Fruit fly (Drosophila melanogaster) whole organism, adult: Measurements from ENCODE around the gene ProRS-m.

ENCODE experiments used
- CG11617 ChIP-seq: fragments of 200-800 bp; sonication (Bioruptor generic); optimal IDR thresholded peaks from 2 replicates; lab custom pipeline; 2017; ENCODE audit warnings: mild to moderate bottlenecking, missing biosample characterization, missing genetic modification reagents, missing genetic modification characterization
- CG12768 ChIP-seq: fragments of 200-800 bp; sonication (Bioruptor generic); optimal IDR thresholded peaks from 2 replicates; lab custom pipeline; 2017; ENCODE audit warnings: missing biosample characterization, missing genetic modification characterization, mild to moderate bottlenecking, moderate library complexity, missing genetic modification reagents
- CG14711 ChIP-seq: fragments of 200-800 bp; sonication (Bioruptor generic); optimal IDR thresholded peaks from 2 replicates; lab custom pipeline; 2018; ENCODE audit warnings: missing biosample characterization, mild to moderate bottlenecking, missing genetic modification characterization, moderate library complexity
- CG1620 ChIP-seq: fragments of 200-800 bp; sonication (Bioruptor generic); optimal IDR thresholded peaks from 2 replicates; lab custom pipeline; 2016; ENCODE audit warnings: missing biosample characterization, missing genetic modification characterization
- CG33017 ChIP-seq: fragments of 200-800 bp; sonication (Bioruptor generic); optimal IDR thresholded peaks from 2 replicates; lab custom pipeline; 2018; ENCODE audit warnings: missing biosample characterization, mild to moderate bottlenecking, missing genetic modification characterization, moderate library complexity
- CG5204 ChIP-seq: fragments of 200-800 bp; sonication (Bioruptor generic); optimal IDR thresholded peaks from 2 replicates; lab custom pipeline; 2016; ENCODE audit warnings: missing biosample characterization, missing genetic modification characterization
- CG7045 ChIP-seq: fragments of 200-800 bp; sonication (Bioruptor generic); optimal IDR thresholded peaks from 2 replicates; lab custom pipeline; 2017; ENCODE audit warnings: missing biosample characterization, mild to moderate bottlenecking, missing genetic modification characterization
- CG7101 ChIP-seq: fragments of 200-800 bp; sonication (Bioruptor generic); optimal IDR thresholded peaks from 2 replicates; lab custom pipeline; 2018; ENCODE audit warnings: missing biosample characterization, mild to moderate bottlenecking, missing genetic modification characterization, moderate library complexity
- Clk ChIP-seq: fragments of 200-800 bp; sonication (Bioruptor generic); optimal IDR thresholded peaks from 2 replicates; lab custom pipeline; 2017; ENCODE audit warnings: missing biosample characterization, missing genetic modification characterization
- Crg-1 ChIP-seq: fragments of 200-800 bp; sonication (Bioruptor generic); optimal IDR thresholded peaks from 2 replicates; lab custom pipeline; 2016; ENCODE audit warnings: missing biosample characterization, missing genetic modification characterization
- Hr96 ChIP-seq: fragments of 200-800 bp; sonication (Bioruptor generic); optimal IDR thresholded peaks from 2 replicates; lab custom pipeline; 2016; ENCODE audit warnings: missing biosample characterization, missing genetic modification characterization
- Mnt ChIP-seq: fragments of 200-800 bp; sonication (Bioruptor generic); optimal IDR thresholded peaks from 2 replicates; lab custom pipeline; 2016; ENCODE audit warnings: missing biosample characterization, mild to moderate bottlenecking, missing genetic modification characterization
- bab1 ChIP-seq: fragments of 200-800 bp; sonication (Bioruptor generic); optimal IDR thresholded peaks from 3 replicates; lab custom pipeline; 2019; ENCODE audit warnings: missing biosample characterization, mild to moderate bottlenecking, missing genetic modification characterization, moderate library complexity
- cic ChIP-seq: fragments of 200-800 bp; sonication (Bioruptor generic); optimal IDR thresholded peaks from 2 replicates; lab custom pipeline; 2017; ENCODE audit warnings: missing biosample characterization, mild to moderate bottlenecking, missing genetic modification characterization, moderate library complexity
- cnc ChIP-seq, 2 experiments: fragments of >200 bp; optimal IDR thresholded peaks; 2 replicates each; lab custom pipeline; 2017
- kay ChIP-seq: fragments of 200-800 bp; sonication (Bioruptor generic); peaks from one replicate; lab custom pipeline; 2016; ENCODE audit warnings: missing biosample characterization, missing genetic modification characterization, borderline replicate concordance
- ovo ChIP-seq: fragments of 200-800 bp; sonication (Bioruptor generic); optimal IDR thresholded peaks from 2 replicates; lab custom pipeline; 2016; ENCODE audit warnings: missing biosample characterization, missing genetic modification characterization
- pad ChIP-seq: fragments of 200-800 bp; sonication (Bioruptor generic); optimal IDR thresholded peaks from 3 replicates; lab custom pipeline; 2017; ENCODE audit warnings: missing biosample characterization, missing genetic modification characterization, mild to moderate bottlenecking, moderate library complexity, missing genetic modification reagents
- tj ChIP-seq: fragments of 200-800 bp; sonication (Bioruptor generic); optimal IDR thresholded peaks from 3 replicates; lab custom pipeline; 2017; ENCODE audit warnings: missing biosample characterization, mild to moderate bottlenecking, missing genetic modification characterization, moderate library complexity
- toe ChIP-seq: fragments of 200-800 bp; sonication (Bioruptor generic); optimal IDR thresholded peaks from 2 replicates; lab custom pipeline; 2016; ENCODE audit warnings: missing biosample characterization, missing genetic modification characterization

ProRS-m gene

DNA sequence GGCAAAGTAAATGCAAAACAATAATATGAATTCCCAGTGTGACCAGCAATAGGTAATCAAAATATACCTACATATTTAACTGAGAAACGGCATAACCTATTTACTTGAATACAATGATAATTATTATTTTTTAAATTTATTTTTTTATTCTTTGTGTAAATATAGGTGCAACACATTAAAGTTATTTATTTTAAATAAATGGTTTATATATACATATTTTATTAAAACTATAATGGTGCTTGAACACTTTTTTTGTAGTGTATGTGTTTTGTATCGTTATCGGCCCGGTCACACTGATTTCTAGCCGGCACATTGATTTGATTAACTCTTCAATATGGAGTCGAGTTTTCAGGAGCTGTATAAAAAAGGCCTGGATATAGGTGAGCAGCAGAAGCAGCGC lies at the start of gene ProRS-m, which contains the start of the genes CG42304 and Snup:
ProRS-m (minus strand) TSS at position 51 of the 400 bp plus-strand sequence.
CG42304 (plus strand) TSS at position 289 of the 400 bp plus-strand sequence.
Snup (plus strand) TSS at position 289 of the 400 bp plus-strand sequence.
- TF ChIP-seq CG11617 = no peak
- peak; percentile 60 for TF ChIP-seq CG33017 (tag; lab: Kevin White, UChicago)
- no peak for TF ChIP-seq tj (GFP tag; lab: Kevin White, UChicago)
- peak; percentile 0 for TF ChIP-seq pad
- TF ChIP-seq CG14711 = peak; percentile 81
- no peak for TF ChIP-seq cic
- TF ChIP-seq CG7101 (tag; lab: Kevin White, UChicago) = peak; percentile 76
- TF ChIP-seq Hr96 (GFP tag; lab: Kevin White, UChicago) = no peak
- TF ChIP-seq CG5204 (GFP tag; lab: Kevin White, UChicago) = no peak
- TF ChIP-seq ovo (GFP tag; lab: Kevin White, UChicago) = no peak
- peak; percentile 37 for TF ChIP-seq bab1 (GFP tag; lab: Kevin White, UChicago)
- peak; percentile 55 for TF ChIP-seq CG7045 (GFP tag; lab: Kevin White, UChicago)
- peak; percentile 21 for TF ChIP-seq CG12768 (GFP tag; lab: Kevin White, UChicago)

DNA sequence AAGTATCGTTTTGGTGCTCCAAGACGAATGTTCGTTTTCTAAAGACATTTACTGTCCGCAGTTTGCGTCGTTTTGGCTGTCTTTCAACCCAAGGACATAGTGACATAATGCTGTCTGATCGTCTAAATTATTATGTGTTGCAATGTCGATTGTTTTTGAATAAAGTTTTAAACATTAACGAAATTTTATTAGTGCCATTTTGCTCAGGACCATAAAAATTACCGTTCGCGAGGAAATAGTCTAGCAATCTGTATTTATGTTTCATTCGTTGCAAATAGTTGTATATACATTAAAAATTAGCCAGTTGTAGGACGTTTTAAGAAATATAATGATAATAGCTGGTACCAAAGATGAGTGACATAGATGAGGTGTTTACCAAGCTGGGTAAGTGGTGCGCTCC lies 9.7 kb upstream of the ProRS-m start, which contains the start of gene CG33234:
CG33234 (plus strand) TSS at position 301 of the 400 bp plus-strand sequence.
- TF ChIP-seq ovo (GFP tag; lab: Kevin White, UChicago) (no peak), Hr96 (GFP tag; lab: Kevin White, UChicago) (no peak), toe (GFP tag; lab: Kevin White, UChicago) (no peak), CG14711 (no peak), CG12768 (GFP tag; lab: Kevin White, UChicago) (no peak), CG7101 (tag; lab: Kevin White, UChicago) (no peak), pad (no peak), CG7045 (GFP tag; lab: Kevin White, UChicago) (no peak), Crg-1 (GFP tag; lab: Kevin White, UChicago) (no peak), CG11617 (no peak), Clk (GFP tag; lab: Kevin White, UChicago) (no peak), CG33017 (tag; lab: Kevin White, UChicago) (no peak), CG5204 (GFP tag; lab: Kevin White, UChicago) (no peak), CG1620 (no peak)

DNA sequence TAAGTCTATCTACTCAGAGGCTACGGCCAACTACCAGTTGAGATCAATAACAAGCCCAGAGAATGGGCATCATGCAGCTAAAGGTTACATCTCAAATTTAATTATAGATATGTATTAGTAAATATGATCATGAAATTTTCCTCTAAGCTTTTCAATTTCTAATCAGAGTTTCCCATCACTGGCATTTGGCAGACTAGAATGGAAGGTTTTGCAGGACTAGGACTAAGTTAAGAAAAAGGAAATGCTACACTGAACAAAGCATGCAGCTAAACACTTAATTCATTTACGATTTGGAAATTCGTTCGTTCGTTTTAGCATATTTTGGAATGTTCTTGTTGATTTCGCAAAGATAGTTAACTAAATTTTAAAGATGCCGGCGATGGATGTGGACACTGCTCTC lies 7.7 kb upstream of the ProRS-m start, which contains the start of gene CG33233:
CG33233 (plus strand) TSS at position 301 of the 400 bp plus-strand sequence.
- TF ChIP-seq kay (no peak), ovo (GFP tag; lab: Kevin White, UChicago) (no peak), pad (no peak), CG1620 (no peak), Hr96 (GFP tag; lab: Kevin White, UChicago) (no peak), Crg-1 (GFP tag; lab: Kevin White, UChicago) (no peak), bab1 (GFP tag; lab: Kevin White, UChicago) (no peak), CG14711 (no peak), Clk (GFP tag; lab: Kevin White, UChicago) (no peak), cic (no peak), CG11617 (no peak), CG12768 (GFP tag; lab: Kevin White, UChicago) (no peak), Mnt (GFP tag; lab: Kevin White, UChicago) (no peak), tj (GFP tag; lab: Kevin White, UChicago) (no peak)

DNA sequence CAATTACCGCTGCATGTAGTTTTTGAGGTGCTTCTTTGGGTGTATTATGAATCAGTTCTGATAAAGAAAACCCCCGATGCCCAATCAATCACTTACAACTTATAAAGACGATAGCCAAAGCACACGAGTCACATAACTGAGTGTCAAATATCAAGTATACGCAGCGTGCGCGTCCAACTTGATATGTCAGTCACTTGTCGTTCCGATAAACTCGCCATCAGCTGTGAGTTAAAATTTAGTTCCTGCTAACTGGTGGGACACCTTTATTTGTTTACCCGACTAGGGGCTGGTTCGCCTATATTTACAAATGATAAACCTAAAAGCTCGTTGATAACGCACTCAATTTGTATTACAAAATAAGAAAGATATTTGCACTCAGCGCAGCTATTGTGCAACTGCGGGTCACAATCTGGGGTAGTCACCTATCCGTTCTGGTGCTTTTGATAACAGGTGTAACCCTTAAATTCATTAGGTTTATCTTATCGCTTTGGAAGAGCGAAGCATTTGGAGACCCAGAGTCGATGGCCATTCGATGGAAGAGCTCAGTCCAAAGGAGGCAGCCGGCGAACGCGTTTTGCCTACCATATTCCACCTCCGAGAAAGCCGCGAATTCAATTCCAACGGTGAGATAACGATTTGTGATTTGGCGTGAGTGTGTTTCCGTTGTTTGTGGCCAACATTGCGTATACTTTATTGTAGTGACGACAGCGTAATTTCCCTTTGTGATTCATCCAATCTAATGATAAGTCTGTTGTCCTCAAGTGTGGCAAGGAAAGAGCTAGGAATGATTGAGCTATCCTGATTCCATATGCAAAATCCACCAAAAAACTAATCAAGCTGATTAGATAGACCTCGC lies 3.9 kb downstream of the ProRS-m start, which contains the start of gene CG1246:
CG1246 (plus strand) TSS at position 526 of the 856 bp plus-strand sequence.
- TF ChIP-seq cic (peak; percentile 71), CG11617 (peak; percentile 24), CG7045 (GFP tag; lab: Kevin White, UChicago) (peak; percentile 49), Mnt (GFP tag; lab: Kevin White, UChicago) (peak; percentile 60), CG12768 (GFP tag; lab: Kevin White, UChicago) (peak; percentile 47), Hr96 (GFP tag; lab: Kevin White, UChicago) (peak; percentile 14), bab1 (GFP tag; lab: Kevin White, UChicago) (no peak), kay (peak; percentile 85), ovo (GFP tag; lab: Kevin White, UChicago) (no peak), CG14711 (peak; percentile 62), CG7101 (tag; lab: Kevin White, UChicago) (peak; percentile 32), pad (peak; percentile 32), cnc (optimal IDR thresholded peaks at IDR 0.05; lab: Kevin White, UChicago) (no peak), CG33017 (tag; lab: Kevin White, UChicago) (peak; percentile 39), CG5204 (GFP tag; lab: Kevin White, UChicago) (no peak)

DNA sequence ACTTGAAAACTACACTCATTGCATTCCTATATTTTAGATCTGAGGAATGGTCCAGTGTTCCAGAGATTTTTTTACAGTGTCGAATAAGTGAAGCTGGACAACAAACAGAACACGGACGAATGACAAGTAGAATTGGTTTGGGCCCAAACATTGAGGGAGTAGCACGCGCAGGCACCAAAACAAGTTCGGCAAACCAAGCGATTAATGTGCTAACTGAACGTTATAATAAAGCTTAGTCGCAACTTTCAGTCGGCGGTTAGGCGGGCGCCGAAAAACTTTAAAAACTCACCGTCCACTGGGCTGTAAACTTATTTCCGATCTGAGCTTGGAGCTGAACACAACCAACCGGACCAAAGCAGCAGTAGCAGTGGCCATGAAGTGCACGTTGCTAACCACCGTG lies 6.6 kb downstream of the ProRS-m start, which contains the start of gene CG1143:
CG1143 (plus strand) TSS at position 301 of the 400 bp plus-strand sequence.
- no peak for TF ChIP-seq bab1 (GFP tag; lab: Kevin White, UChicago)
- no peak for TF ChIP-seq kay
- TF ChIP-seq cnc (optimal IDR thresholded peaks at IDR 0.05; lab: Kevin White, UChicago) = no peak
- TF ChIP-seq CG33017 (tag; lab: Kevin White, UChicago) = no peak
- no peak for TF ChIP-seq CG7045 (GFP tag; lab: Kevin White, UChicago)
- no peak for TF ChIP-seq CG7101 (tag; lab: Kevin White, UChicago)
- TF ChIP-seq CG12768 (GFP tag; lab: Kevin White, UChicago) = no peak
- no peak for TF ChIP-seq ovo (GFP tag; lab: Kevin White, UChicago)
- no peak for TF ChIP-seq CG1620
- TF ChIP-seq CG14711 = no peak
- no peak for TF ChIP-seq Crg-1 (GFP tag; lab: Kevin White, UChicago)
- TF ChIP-seq tj (GFP tag; lab: Kevin White, UChicago) = no peak
- no peak for TF ChIP-seq Mnt (GFP tag; lab: Kevin White, UChicago)
- no peak for TF ChIP-seq CG5204 (GFP tag; lab: Kevin White, UChicago)
- TF ChIP-seq cic = no peak
- TF ChIP-seq Clk (GFP tag; lab: Kevin White, UChicago) = no peak
- no peak for TF ChIP-seq CG11617
- no peak for TF ChIP-seq pad
